Worm (Caenorhabditis elegans) whole organism, L4 larva: ENCODE data around the gene nhr-139.

Experiments
- F37D6.2 ChIP-seq: sonication (generic microtip); optimal IDR thresholded peaks from 2 replicates; lab custom pipeline; 2016; ENCODE audit warnings: mild to moderate bottlenecking, missing genetic modification characterization, missing compliant biosample characterization
- F49E8.2 ChIP-seq: sonication (generic microtip); optimal IDR thresholded peaks from 2 replicates; lab custom pipeline; 2016; ENCODE audit warnings: missing compliant biosample characterization, mild to moderate bottlenecking, missing genetic modification characterization, borderline replicate concordance
- T26A8.4 ChIP-seq: fragments of 200-800 bp; sonication (Bioruptor generic); IDR thresholded peaks from 2 replicates; pipeline ENCODE4 v1.3.6; 2022; ENCODE audit warnings: missing genetic modification characterization, missing compliant biosample characterization
- ZK546.5 ChIP-seq, 2 experiments: sonication (generic microtip); optimal IDR thresholded peaks; 2 replicates each; lab custom pipeline; 2017; ENCODE audit warnings: missing biosample characterization in 2 of 2, missing genetic modification characterization in 2 of 2
- ama-1 ChIP-seq: fragments of 150-350 bp; optimal IDR thresholded peaks from 2 replicates; lab custom pipeline; 2014; ENCODE audit warnings: inconsistent platforms, mixed read lengths
- arid-1 ChIP-seq: fragments of 200-800 bp; sonication (Bioruptor generic); conservative IDR thresholded peaks from 2 replicates; pipeline ENCODE4 v1.3.6; 2022; ENCODE audit warnings: missing genetic modification reagents, missing genetic modification characterization, missing compliant biosample characterization
- attf-4 ChIP-seq: sonication (generic microtip); optimal IDR thresholded peaks from 3 replicates; lab custom pipeline; 2017; ENCODE audit warnings: missing biosample characterization, missing genetic modification characterization
- ceh-28 ChIP-seq: fragments of 150-350 bp; optimal IDR thresholded peaks from 2 replicates; lab custom pipeline; 2014; ENCODE audit warnings: missing biosample characterization, missing genetic modification reagents, missing genetic modification characterization
- ceh-32 ChIP-seq: sonication (generic microtip); optimal IDR thresholded peaks from 2 replicates; lab custom pipeline; 2016; ENCODE audit warnings: mild to moderate bottlenecking, missing genetic modification characterization, missing compliant biosample characterization; ENCODE audit not compliant: poor library complexity
- ceh-62 ChIP-seq: sonication (generic microtip); optimal IDR thresholded peaks from 2 replicates; lab custom pipeline; 2017; ENCODE audit warnings: missing biosample characterization, missing genetic modification characterization
- ctbp-1 ChIP-seq: fragments of 200-800 bp; sonication (Bioruptor generic); IDR thresholded peaks from 2 replicates; pipeline ENCODE4 v1.3.6; 2022; ENCODE audit warnings: missing genetic modification reagents, missing genetic modification characterization, missing compliant biosample characterization
- daf-16 ChIP-seq, 3 experiments: sonication (generic microtip); optimal IDR thresholded peaks; 2 replicates each; lab custom pipeline; 2016 to 2017; ENCODE audit warnings: missing genetic modification characterization in 3 of 3, missing genetic modification reagents in 3 of 3, mild to moderate bottlenecking in 2 of 3, missing compliant biosample characterization in 2 of 3, missing biosample characterization in 1 of 3, moderate library complexity in 1 of 3
- dmd-9 ChIP-seq: fragments of 200-800 bp; sonication (Bioruptor generic); IDR thresholded peaks from 2 replicates; pipeline ENCODE4 v1.3.6; 2022; ENCODE audit warnings: missing genetic modification reagents, missing genetic modification characterization, missing compliant biosample characterization
- dpl-1 ChIP-seq: fragments of 150-350 bp; optimal IDR thresholded peaks from 2 replicates; lab custom pipeline; 2014; ENCODE audit warnings: missing biosample characterization, missing genetic modification reagents, missing genetic modification characterization
- duxl-1 ChIP-seq: sonication (generic microtip); optimal IDR thresholded peaks from 2 replicates; lab custom pipeline; 2016; ENCODE audit warnings: mild to moderate bottlenecking, missing genetic modification characterization, moderate library complexity, missing compliant biosample characterization; ENCODE audit not compliant: poor library complexity
- fkh-10 ChIP-seq: fragments of 150-350 bp; optimal IDR thresholded peaks from 2 replicates; lab custom pipeline; 2014; ENCODE audit warnings: missing biosample characterization, missing genetic modification reagents, missing genetic modification characterization
- gei-8 ChIP-seq: fragments of 200-800 bp; sonication (Bioruptor generic); optimal IDR thresholded peaks from 2 replicates; lab custom pipeline; 2018; ENCODE audit warnings: mild to moderate bottlenecking, missing genetic modification characterization, missing compliant biosample characterization
- hif-1 ChIP-seq, 2 experiments: sonication (generic microtip); optimal IDR thresholded peaks; 2 replicates each; lab custom pipeline; 2016 to 2017; ENCODE audit warnings: missing compliant biosample characterization in 2 of 2, missing genetic modification characterization in 2 of 2, missing genetic modification reagents in 2 of 2, missing genotype in 2 of 2, mild to moderate bottlenecking in 1 of 2
- hlh-11 ChIP-seq: fragments of 200-800 bp; sonication (Bioruptor generic); optimal IDR thresholded peaks from 2 replicates; lab custom pipeline; 2018; ENCODE audit warnings: mild to moderate bottlenecking, missing genetic modification characterization, missing compliant biosample characterization
- hlh-30 ChIP-seq: sonication (generic microtip); optimal IDR thresholded peaks from 2 replicates; lab custom pipeline; 2017; ENCODE audit warnings: antibody characterized with exemption, mild to moderate bottlenecking, missing genetic modification characterization, missing compliant biosample characterization; ENCODE audit not compliant: insufficient read depth
- lim-7 ChIP-seq: fragments of 200-800 bp; sonication (Bioruptor generic); IDR thresholded peaks from 2 replicates; pipeline ENCODE4 v1.3.6; 2022; ENCODE audit warnings: missing genetic modification characterization, missing compliant biosample characterization
- lin-29 ChIP-seq: fragments of 200-800 bp; sonication (Bioruptor generic); IDR thresholded peaks from 2 replicates; pipeline ENCODE4 v1.3.6; 2022; ENCODE audit warnings: missing genetic modification reagents, missing genetic modification characterization, missing compliant biosample characterization
- lin-39 ChIP-seq: fragments of 150-350 bp; optimal IDR thresholded peaks from 2 replicates; lab custom pipeline; 2014; ENCODE audit warnings: missing biosample characterization, missing genetic modification reagents, missing genetic modification characterization
- lir-3 ChIP-seq: sonication (generic microtip); optimal IDR thresholded peaks from 2 replicates; lab custom pipeline; 2016; ENCODE audit warnings: mild to moderate bottlenecking, missing genetic modification characterization, missing compliant biosample characterization
- lsy-2 ChIP-seq, 2 experiments: fragments of 150-350 bp in 1 of 2; sonication (generic microtip) in 1 of 2; optimal IDR thresholded peaks; 2 replicates each; lab custom pipeline; 2014 to 2017; ENCODE audit warnings: missing biosample characterization in 2 of 2, missing genetic modification characterization in 2 of 2
- madf-5 ChIP-seq, 2 experiments: fragments of 200-800 bp; sonication (Bioruptor generic); IDR thresholded peaks; 2 replicates each; pipeline ENCODE4 v1.3.6; 2022; ENCODE audit warnings: missing compliant biosample characterization in 2 of 2, missing genetic modification characterization in 2 of 2
- mdt-29 ChIP-seq: fragments of 200-800 bp; sonication (Bioruptor generic); IDR thresholded peaks from 2 replicates; pipeline ENCODE4 v1.3.6; 2022; ENCODE audit warnings: missing genetic modification reagents, missing genetic modification characterization, missing compliant biosample characterization
- mxl-2 ChIP-seq: fragments of 200-800 bp; sonication (Bioruptor generic); conservative IDR thresholded peaks from 2 replicates; pipeline ENCODE4 v1.3.6; 2022; ENCODE audit warnings: missing genetic modification reagents, missing genetic modification characterization, missing compliant biosample characterization
- mxl-3 ChIP-seq: fragments of 200-800 bp; sonication (Bioruptor generic); optimal IDR thresholded peaks from 2 replicates; lab custom pipeline; 2018; ENCODE audit warnings: mild to moderate bottlenecking, missing genetic modification characterization, missing compliant biosample characterization
- nhr-111 ChIP-seq: fragments of 200-800 bp; sonication (Bioruptor generic); optimal IDR thresholded peaks from 2 replicates; lab custom pipeline; 2018; ENCODE audit warnings: mild to moderate bottlenecking, missing genetic modification characterization, missing compliant biosample characterization
- nhr-28 ChIP-seq: fragments of 150-350 bp; optimal IDR thresholded peaks from 2 replicates; lab custom pipeline; 2014; ENCODE audit warnings: missing biosample characterization, missing genetic modification characterization
- nhr-6 ChIP-seq: fragments of 150-350 bp; optimal IDR thresholded peaks from 2 replicates; lab custom pipeline; 2014; ENCODE audit warnings: missing biosample characterization, missing genetic modification characterization
- pha-4 ChIP-seq, 2 experiments: fragments of 150-350 bp in 1 of 2; fragments of 200-800 bp in 1 of 2; sonication (Bioruptor generic) in 1 of 2; IDR thresholded peaks in 1 of 2; optimal IDR thresholded peaks in 1 of 2; 2 replicates each; pipeline versions ENCODE4 v1.3.6 to Lab custom; 2014 to 2022; ENCODE audit warnings: missing genetic modification characterization in 2 of 2, missing genetic modification reagents in 2 of 2, missing biosample characterization in 1 of 2, missing compliant biosample characterization in 1 of 2
- php-3 ChIP-seq: fragments of 200-800 bp; sonication (Bioruptor generic); IDR thresholded peaks from 2 replicates; pipeline ENCODE4 v1.3.6; 2022; ENCODE audit warnings: missing genetic modification reagents, missing genetic modification characterization, missing compliant biosample characterization
- unc-62 ChIP-seq, 3 experiments: fragments of 150-350 bp in 1 of 3; sonication (generic microtip); optimal IDR thresholded peaks in 2 of 3; peaks in 1 of 3; 1 replicate in 1 of 3; 2 replicates in 2 of 3; lab custom pipeline; 2014 to 2017; ENCODE audit warnings: missing biosample characterization in 3 of 3, missing genetic modification characterization in 3 of 3, missing genetic modification reagents in 3 of 3, missing genotype in 1 of 3
- zag-1 ChIP-seq: fragments of 150-350 bp; optimal IDR thresholded peaks from 2 replicates; lab custom pipeline; 2014; ENCODE audit warnings: missing biosample characterization, missing genetic modification characterization
- zip-2 ChIP-seq: fragments of 150-350 bp; optimal IDR thresholded peaks from 2 replicates; lab custom pipeline; 2014; ENCODE audit warnings: missing biosample characterization, missing genetic modification characterization
- ztf-7 ChIP-seq: fragments of 150-350 bp; optimal IDR thresholded peaks from 2 replicates; lab custom pipeline; 2014; ENCODE audit warnings: missing biosample characterization, missing genetic modification characterization

nhr-139 gene

DNA sequence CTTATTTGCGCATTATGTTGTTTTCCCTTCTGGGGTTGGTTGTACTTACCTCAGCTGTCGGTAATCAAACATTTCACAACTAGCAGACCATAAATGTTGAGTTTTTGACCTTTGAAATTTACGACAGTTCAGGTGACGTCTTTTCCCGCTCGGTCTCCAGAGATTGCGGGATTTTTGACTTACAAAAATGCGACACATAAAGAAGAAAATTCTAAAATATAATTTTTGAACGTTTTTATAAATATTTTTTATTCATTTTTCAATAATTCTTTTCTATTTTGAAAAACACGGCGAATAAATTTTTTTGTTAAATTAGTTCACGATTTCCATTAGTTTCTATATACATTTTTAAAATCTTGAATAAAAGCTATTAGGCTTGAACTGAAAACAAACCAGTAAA, 4.8 kb downstream of the nhr-139 start, which contains the start of gene nhr-161:
Gene nhr-161, minus strand, starts transcription at position 101 of the 400 bp plus-strand sequence.
- TF ChIP-seq gei-8 (GFP tag; lab: Kevin White, UChicago) = no peak
- TF ChIP-seq hlh-11 (tag; lab: Kevin White, UChicago) = no peak
- no peak for TF ChIP-seq hif-1 (tag; optimal IDR thresholded peaks at IDR 0.05; lab: Kevin White, UChicago)
- TF ChIP-seq php-3 (GFP tag; lab: Robert Waterston, UW) = no peak
- TF ChIP-seq ztf-7 (tag; lab: Kevin White, UChicago) = no peak
- TF ChIP-seq hlh-30 (tag; lab: Kevin White, UChicago) = no peak
- TF ChIP-seq unc-62 (GFP tag; optimal IDR thresholded peaks at IDR 0.05 in 1 of 2; lab: Kevin White, UChicago) = no peak
- no peak for TF ChIP-seq unc-62 (tag; optimal IDR thresholded peaks at IDR 0.05; lab: Kevin White, UChicago)
- TF ChIP-seq lim-7 (GFP tag; lab: Robert Waterston, UW) = no peak
- TF ChIP-seq ZK546.5 (tag; optimal IDR thresholded peaks at IDR 0.05; lab: Kevin White, UChicago) = no peak

DNA sequence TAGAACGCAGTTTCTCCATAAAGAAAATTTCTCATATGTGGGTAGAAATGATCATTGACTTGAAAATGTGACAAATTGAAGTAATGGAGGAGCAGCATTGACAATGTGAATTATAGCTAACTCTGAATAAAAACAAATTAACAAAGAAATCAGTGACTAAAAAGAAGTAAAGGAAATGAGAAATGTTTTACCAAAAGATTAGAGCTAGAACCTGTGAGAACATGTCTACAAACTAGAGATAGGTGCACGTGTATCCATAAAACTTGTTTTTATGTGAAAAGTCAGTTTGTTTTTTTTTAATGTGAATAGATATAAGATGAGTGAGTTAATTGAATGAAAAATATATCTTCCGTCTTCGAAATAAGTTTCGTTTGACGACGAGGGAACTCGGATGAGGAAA, 8.6 kb downstream of the nhr-139 start, which contains the start of gene sre-12:
Gene sre-12, minus strand, starts transcription at position 101 of the 400 bp plus-strand sequence.
- TF ChIP-seq mdt-29 = no peak
- no peak for TF ChIP-seq zip-2
- no peak for TF ChIP-seq zag-1 (tag; lab: Kevin White, UChicago)
- no peak for TF ChIP-seq madf-5 (GFP tag; IDR thresholded peaks at IDR 0.05; lab: Robert Waterston, UW)
- no peak for TF ChIP-seq lin-39 (tag; lab: Kevin White, UChicago)
- TF ChIP-seq lsy-2 (tag; optimal IDR thresholded peaks at IDR 0.05; lab: Kevin White, UChicago) = no peak
- TF ChIP-seq ceh-62 = no peak
- no peak for TF ChIP-seq ceh-28 (tag; lab: Kevin White, UChicago)
- TF ChIP-seq dmd-9 (GFP tag; lab: Robert Waterston, UW) = no peak
- no peak for TF ChIP-seq fkh-10 (GFP tag; lab: Kevin White, UChicago)

ce11 chrV:6976047-6976446, 11.5 kb downstream of the nhr-139 start, which contains the start of gene srx-16:
Gene srx-16, plus strand, starts transcription at chrV:6976347.
- peak in 1 of 2 experiments; percentile 32 for TF ChIP-seq unc-62 (GFP tag; optimal IDR thresholded peaks at IDR 0.05 in 1 of 2; lab: Kevin White, UChicago)
- no peak for TF ChIP-seq unc-62 (tag; optimal IDR thresholded peaks at IDR 0.05; lab: Kevin White, UChicago)
- TF ChIP-seq T26A8.4 (GFP tag; lab: Robert Waterston, UW) = no peak
- TF ChIP-seq mxl-2 (GFP tag; lab: Robert Waterston, UW) = no peak

DNA sequence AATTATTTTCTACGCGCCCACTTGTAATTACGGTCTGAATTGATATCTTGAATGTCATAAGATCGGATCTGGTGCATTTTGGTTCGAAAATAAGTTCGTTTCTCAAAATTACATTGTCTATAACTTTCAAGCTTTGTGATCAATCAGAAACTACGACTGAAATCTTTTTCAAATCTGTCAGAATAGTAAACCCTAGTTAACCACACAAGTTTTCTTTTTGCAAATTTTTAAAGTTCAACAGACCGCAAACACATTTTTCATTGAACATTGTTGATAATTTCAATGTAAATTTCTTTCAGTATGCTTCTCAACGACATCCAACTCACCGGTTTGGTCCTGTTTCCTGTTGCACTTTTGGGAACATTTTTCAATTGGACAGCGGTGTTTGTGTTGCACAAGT, 16.0 kb downstream of the nhr-139 start, which contains the start of gene srx-59:
Gene srx-59, plus strand, starts transcription at position 301 of the 400 bp plus-strand sequence.
- TF ChIP-seq zag-1 (tag; lab: Kevin White, UChicago) (no peak), unc-62 (GFP tag; optimal IDR thresholded peaks at IDR 0.05 in 1 of 2; lab: Kevin White, UChicago) (peak in 1 of 2 experiments; percentile 19), unc-62 (tag; optimal IDR thresholded peaks at IDR 0.05; lab: Kevin White, UChicago) (no peak)
- TF ChIP-seq, all 104 proteins: peak for 1

ce11 chrV:6969950-6970532, 17.5 kb downstream of the nhr-139 start, which contains the start of gene ptr-15:
Gene ptr-15, minus strand, starts transcription at chrV:6970000.
- no peak for TF ChIP-seq ctbp-1
- TF ChIP-seq hif-1 (tag; optimal IDR thresholded peaks at IDR 0.05; lab: Kevin White, UChicago) = no peak
- no peak for TF ChIP-seq nhr-111
- TF ChIP-seq arid-1 = no peak
- TF ChIP-seq ceh-32 = no peak
- TF ChIP-seq lin-29 (GFP tag; lab: Robert Waterston, UW) = no peak
- no peak for TF ChIP-seq duxl-1 (tag; lab: Kevin White, UChicago)
- TF ChIP-seq nhr-28 = peak; percentile 32
- TF ChIP-seq nhr-6 = no peak
- TF ChIP-seq T26A8.4 (GFP tag; lab: Robert Waterston, UW) = no peak
- TF ChIP-seq mdt-29 = no peak
- no peak for TF ChIP-seq hlh-30 (tag; lab: Kevin White, UChicago)
- TF ChIP-seq attf-4 (tag; lab: Kevin White, UChicago) = no peak
- no peak for TF ChIP-seq lir-3 (tag; lab: Kevin White, UChicago)
- peak; percentile 70 for TF ChIP-seq mxl-3 (GFP tag; lab: Kevin White, UChicago)
- TF ChIP-seq dpl-1 = no peak
- TF ChIP-seq ama-1 (lab: Kevin White, UChicago) = no peak
- TF ChIP-seq unc-62 (GFP tag; optimal IDR thresholded peaks at IDR 0.05 in 1 of 2; lab: Kevin White, UChicago) = peak in 1 of 2 experiments; percentile 10
- TF ChIP-seq unc-62 (tag; optimal IDR thresholded peaks at IDR 0.05; lab: Kevin White, UChicago) = no peak
- no peak for TF ChIP-seq pha-4 (GFP tag; IDR thresholded peaks at IDR 0.05; lab: Robert Waterston, UW)
- TF ChIP-seq pha-4 (tag; optimal IDR thresholded peaks at IDR 0.05; lab: Kevin White, UChicago) = no peak
- no peak for TF ChIP-seq daf-16 (GFP tag; optimal IDR thresholded peaks at IDR 0.05; lab: Kevin White, UChicago)
- TF ChIP-seq daf-16 (tag; optimal IDR thresholded peaks at IDR 0.05; lab: Kevin White, UChicago) = no peak
- TF ChIP-seq F49E8.2 (tag; lab: Kevin White, UChicago) = no peak
- TF ChIP-seq F37D6.2 = no peak
- no peak for TF ChIP-seq ztf-7 (tag; lab: Kevin White, UChicago)
